Fruit fly (Drosophila melanogaster) whole organism, embryonic: Measurements from ENCODE around the gene CG15144.
A peak's percentile ranks its signal among the peaks of the same experiment; 100 is the strongest.

Experiments
- CG10959 ChIP-seq: fragments of 200-800 bp; sonication (Bioruptor generic); IDR thresholded peaks from 2 replicates; pipeline ENCODE4 v1.3.6; 2022; ENCODE audit warnings: missing biosample characterization, missing genetic modification characterization
- CG12391 ChIP-seq: fragments of 200-800 bp; sonication (Bioruptor generic); optimal IDR thresholded peaks from 3 replicates; lab custom pipeline; 2018; ENCODE audit warnings: missing biosample characterization, mild to moderate bottlenecking, missing genetic modification characterization, moderate library complexity
- CG12659 ChIP-seq: fragments of 200-800 bp; sonication (Bioruptor generic); optimal IDR thresholded peaks from 3 replicates; lab custom pipeline; 2017; ENCODE audit warnings: mild to moderate bottlenecking, missing biosample characterization, missing genetic modification reagents, missing genetic modification characterization
- CG12744 ChIP-seq: fragments of 200-800 bp; sonication (Bioruptor generic); optimal IDR thresholded peaks from 2 replicates; lab custom pipeline; 2016; ENCODE audit warnings: missing biosample characterization, missing genetic modification characterization
- CG13424 ChIP-seq: fragments of 200-800 bp; sonication (Bioruptor generic); optimal IDR thresholded peaks from 2 replicates; lab custom pipeline; 2019; ENCODE audit warnings: missing biosample characterization, mild to moderate bottlenecking, missing genetic modification characterization, moderate library complexity
- CG14014 ChIP-seq: fragments of 200-800 bp; sonication (Bioruptor generic); IDR thresholded peaks from 2 replicates; pipeline ENCODE4 v1.3.6; 2022; ENCODE audit warnings: missing biosample characterization, missing genetic modification characterization
- CG14667 ChIP-seq: fragments of 200-800 bp; sonication (Bioruptor generic); IDR thresholded peaks from 2 replicates; pipeline ENCODE4 v1.3.6; 2022; ENCODE audit warnings: missing biosample characterization, missing genetic modification characterization
- CG14860 ChIP-seq: fragments of 200-800 bp; sonication (Bioruptor generic); IDR thresholded peaks from 3 replicates; pipeline ENCODE4 v1.3.6; 2022; ENCODE audit warnings: missing biosample characterization, missing genetic modification characterization; ENCODE audit not compliant: partially characterized antibody
- CG15601 ChIP-seq: fragments of 200-800 bp; sonication (Bioruptor generic); optimal IDR thresholded peaks from 3 replicates; lab custom pipeline; 2019; ENCODE audit warnings: missing biosample characterization, mild to moderate bottlenecking, missing genetic modification characterization, moderate library complexity
- CG16813 ChIP-seq: fragments of 200-800 bp; sonication (Bioruptor generic); IDR thresholded peaks from 3 replicates; pipeline ENCODE4 v1.3.6; 2022; ENCODE audit warnings: missing biosample characterization, missing genetic modification characterization; ENCODE audit not compliant: partially characterized antibody
- CG17359 ChIP-seq: fragments of 200-800 bp; sonication (Bioruptor generic); optimal IDR thresholded peaks from 3 replicates; lab custom pipeline; 2018; ENCODE audit warnings: missing biosample characterization, mild to moderate bottlenecking, missing genetic modification characterization, moderate library complexity
- CG17385 ChIP-seq: fragments of 200-800 bp; sonication (Bioruptor generic); optimal IDR thresholded peaks from 3 replicates; lab custom pipeline; 2018; ENCODE audit warnings: missing biosample characterization, mild to moderate bottlenecking, missing genetic modification characterization
- CG2678 ChIP-seq: fragments of 200-800 bp; sonication (Bioruptor generic); optimal IDR thresholded peaks from 3 replicates; lab custom pipeline; 2019; ENCODE audit warnings: missing biosample characterization, mild to moderate bottlenecking, missing genetic modification characterization, moderate library complexity
- CG2712 ChIP-seq: fragments of 200-800 bp; optimal IDR thresholded peaks from 3 replicates; lab custom pipeline; 2019; ENCODE audit warnings: missing biosample characterization, mild to moderate bottlenecking, missing genetic modification characterization, moderate library complexity
- CG31388 ChIP-seq: fragments of 200-800 bp; sonication (Bioruptor generic); optimal IDR thresholded peaks from 2 replicates; lab custom pipeline; 2016; ENCODE audit warnings: missing biosample characterization, missing genetic modification characterization
- CG31441 ChIP-seq: fragments of 200-800 bp; sonication (Bioruptor generic); IDR thresholded peaks from 2 replicates; pipeline ENCODE4 v1.3.6; 2022; ENCODE audit warnings: missing biosample characterization, missing genetic modification characterization
- CG32767 ChIP-seq: fragments of 200-800 bp; sonication (Bioruptor generic); IDR thresholded peaks from 2 replicates; pipeline ENCODE4 v1.3.6; 2022; ENCODE audit warnings: missing biosample characterization, missing genetic modification characterization
- CG42726 ChIP-seq: fragments of 200-800 bp; sonication (Bioruptor generic); IDR thresholded peaks from 2 replicates; pipeline ENCODE4 v1.3.6; 2022; ENCODE audit warnings: missing biosample characterization, missing genetic modification characterization; ENCODE audit not compliant: partially characterized antibody
- CG5953 ChIP-seq: fragments of 200-800 bp; sonication (Bioruptor generic); IDR thresholded peaks from 2 replicates; pipeline ENCODE4 v1.3.6; 2022; ENCODE audit warnings: missing biosample characterization, missing genetic modification characterization
- CG6272 ChIP-seq: fragments of 200-800 bp; sonication (Bioruptor generic); IDR thresholded peaks from 2 replicates; pipeline ENCODE4 v1.3.6; 2022; ENCODE audit warnings: missing biosample characterization, missing genetic modification characterization
- CG6765 ChIP-seq: fragments of 200-800 bp; sonication (Bioruptor generic); optimal IDR thresholded peaks from 3 replicates; lab custom pipeline; 2017; ENCODE audit warnings: missing biosample characterization, mild to moderate bottlenecking, missing genetic modification characterization
- CG7372 ChIP-seq: fragments of 200-800 bp; sonication (Bioruptor generic); IDR thresholded peaks from 2 replicates; pipeline ENCODE4 v1.3.6; 2022; ENCODE audit warnings: missing biosample characterization, missing genetic modification characterization
- D19B ChIP-seq: fragments of 200-800 bp; sonication (Bioruptor generic); optimal IDR thresholded peaks from 2 replicates; lab custom pipeline; 2017; ENCODE audit warnings: missing biosample characterization, mild to moderate bottlenecking, missing genetic modification characterization
- Dll ChIP-seq: fragments of 200-800 bp; sonication (Bioruptor generic); IDR thresholded peaks from 4 replicates; pipeline ENCODE4 v1.3.6; 2022; ENCODE audit warnings: missing biosample characterization, missing genetic modification characterization; ENCODE audit not compliant: partially characterized antibody
- Dref ChIP-seq: fragments of 200-800 bp; sonication (Bioruptor generic); IDR thresholded peaks from 2 replicates; pipeline ENCODE4 v1.3.6; 2022; ENCODE audit warnings: missing biosample characterization, missing genetic modification characterization
- Elba2 ChIP-seq: fragments of 200-800 bp; sonication (Bioruptor generic); optimal IDR thresholded peaks from 3 replicates; lab custom pipeline; 2016; ENCODE audit warnings: missing biosample characterization, missing genetic modification characterization
- HLH54F ChIP-seq: fragments of 200-800 bp; sonication (Bioruptor generic); optimal IDR thresholded peaks from 3 replicates; lab custom pipeline; 2016; ENCODE audit warnings: missing biosample characterization, missing genetic modification characterization
- HmgD ChIP-seq: fragments of 200-800 bp; sonication (Bioruptor generic); optimal IDR thresholded peaks from 3 replicates; lab custom pipeline; 2016; ENCODE audit warnings: missing biosample characterization, missing genetic modification characterization
- HmgZ ChIP-seq: fragments of 200-800 bp; sonication (Bioruptor generic); optimal IDR thresholded peaks from 2 replicates; lab custom pipeline; 2018; ENCODE audit warnings: missing biosample characterization, mild to moderate bottlenecking, missing genetic modification characterization
- NC2β ChIP-seq: fragments of 200-800 bp; sonication (Bioruptor generic); optimal IDR thresholded peaks from 2 replicates; lab custom pipeline; 2016; ENCODE audit warnings: missing biosample characterization, missing genetic modification characterization
- Oli ChIP-seq: fragments of 200-800 bp; sonication (Bioruptor generic); optimal IDR thresholded peaks from 2 replicates; lab custom pipeline; 2018; ENCODE audit warnings: missing biosample characterization, mild to moderate bottlenecking, missing genetic modification characterization, moderate library complexity
- Pdp1 ChIP-seq, 2 experiments: fragments of 200-800 bp; sonication (Bioruptor generic); optimal IDR thresholded peaks; 3 replicates each; lab custom pipeline; 2016; ENCODE audit warnings: missing biosample characterization in 2 of 2, missing genetic modification characterization in 2 of 2, mild to moderate bottlenecking in 1 of 2, moderate library complexity in 1 of 2
- Poxn ChIP-seq: fragments of 200-800 bp; sonication (Bioruptor generic); IDR thresholded peaks from 2 replicates; pipeline ENCODE4 v1.3.6; 2022; ENCODE audit warnings: missing biosample characterization, missing genetic modification characterization
- YL-1 ChIP-seq: fragments of 200-800 bp; sonication (Bioruptor generic); optimal IDR thresholded peaks from 3 replicates; lab custom pipeline; 2017; ENCODE audit warnings: missing biosample characterization, mild to moderate bottlenecking, missing genetic modification characterization
- bbx ChIP-seq: fragments of 200-800 bp; sonication (Bioruptor generic); IDR thresholded peaks from 2 replicates; pipeline ENCODE4 v1.3.6; 2022; ENCODE audit warnings: missing biosample characterization, missing genetic modification characterization; ENCODE audit not compliant: partially characterized antibody
- bcd ChIP-seq: fragments of 200-800 bp; sonication (Bioruptor generic); optimal IDR thresholded peaks from 2 replicates; lab custom pipeline; 2017; ENCODE audit warnings: missing biosample characterization, mild to moderate bottlenecking, missing genetic modification characterization
- cad ChIP-seq: fragments of >200 bp; optimal IDR thresholded peaks from 2 replicates; lab custom pipeline; 2017; ENCODE audit warnings: missing biosample characterization, missing genetic modification characterization
- dmrt11E ChIP-seq: fragments of 200-800 bp; sonication (Bioruptor generic); optimal IDR thresholded peaks from 3 replicates; lab custom pipeline; 2018; ENCODE audit warnings: missing biosample characterization, mild to moderate bottlenecking, missing genetic modification characterization, moderate library complexity
- fd3F ChIP-seq: fragments of 200-800 bp; sonication (Bioruptor generic); optimal IDR thresholded peaks from 2 replicates; lab custom pipeline; 2018; ENCODE audit warnings: missing biosample characterization, mild to moderate bottlenecking, missing genetic modification characterization, moderate library complexity
- fru ChIP-seq: fragments of >200 bp; optimal IDR thresholded peaks from 2 replicates; lab custom pipeline; 2017
- gem ChIP-seq: fragments of 200-800 bp; sonication (Bioruptor generic); optimal IDR thresholded peaks from 2 replicates; lab custom pipeline; 2019; ENCODE audit warnings: missing biosample characterization, mild to moderate bottlenecking, missing genetic modification characterization, moderate library complexity
- hbn ChIP-seq: fragments of 200-800 bp; sonication (Bioruptor generic); IDR thresholded peaks from 2 replicates; pipeline ENCODE4 v1.3.6; 2022; ENCODE audit warnings: missing biosample characterization, missing genetic modification characterization; ENCODE audit not compliant: partially characterized antibody
- insv ChIP-seq, 2 experiments: fragments of 200-800 bp; sonication (Bioruptor generic); optimal IDR thresholded peaks; 3 replicates each; lab custom pipeline; 2016 to 2018; ENCODE audit warnings: missing biosample characterization in 2 of 2, missing genetic modification characterization in 2 of 2
- kah ChIP-seq: fragments of 200-800 bp; sonication (Bioruptor generic); optimal IDR thresholded peaks from 2 replicates; lab custom pipeline; 2018; ENCODE audit warnings: missing biosample characterization, mild to moderate bottlenecking, missing genetic modification characterization
- lola ChIP-seq, 3 experiments: fragments of >200 bp in 2 of 3; fragments of 200-800 bp in 1 of 3; sonication (Bioruptor generic) in 1 of 3; optimal IDR thresholded peaks; 2 replicates each; lab custom pipeline; 2017 to 2019; ENCODE audit warnings: missing biosample characterization in 3 of 3, missing genetic modification characterization in 3 of 3, mild to moderate bottlenecking in 1 of 3, moderate library complexity in 1 of 3
- mld ChIP-seq: fragments of 200-800 bp; sonication (Bioruptor generic); IDR thresholded peaks from 3 replicates; pipeline ENCODE4 v1.3.6; 2022; ENCODE audit warnings: missing biosample characterization, missing genetic modification characterization; ENCODE audit not compliant: partially characterized antibody
- nerfin-1 ChIP-seq: fragments of 200-800 bp; sonication (Bioruptor generic); optimal IDR thresholded peaks from 3 replicates; lab custom pipeline; 2019; ENCODE audit warnings: missing biosample characterization, mild to moderate bottlenecking, missing genetic modification characterization, moderate library complexity
- nom ChIP-seq: fragments of 200-800 bp; sonication (Bioruptor generic); optimal IDR thresholded peaks from 2 replicates; lab custom pipeline; 2017; ENCODE audit warnings: missing biosample characterization, missing genetic modification characterization, mild to moderate bottlenecking, moderate library complexity, missing genetic modification reagents
- sna ChIP-seq: fragments of 200-800 bp; sonication (Bioruptor generic); IDR thresholded peaks from 2 replicates; pipeline ENCODE4 v1.3.6; 2022; ENCODE audit warnings: missing biosample characterization, missing genetic modification characterization; ENCODE audit not compliant: partially characterized antibody
- so ChIP-seq: fragments of 200-800 bp; sonication (Bioruptor generic); IDR thresholded peaks from 3 replicates; pipeline ENCODE4 v1.3.6; 2022; ENCODE audit warnings: missing biosample characterization, missing genetic modification characterization

The CG15144 gene

dm6 chr2L:17477710-17478109, 51.2 kb downstream of the CG15144 start, which contains the start of gene cass (continued):
- TF ChIP-seq Dll (GFP tag; lab: Robert Waterston, UW) (peak; percentile 90), CG17359 (tag; lab: Kevin White, UChicago) (no peak), hbn (GFP tag; lab: Robert Waterston, UW) (peak; percentile 84), HLH54F (no peak), CG2712 (peak; percentile 59), CG14860 (peak; percentile 84), mld (GFP tag; lab: Robert Waterston, UW) (peak; percentile 88), CG13424 (no peak), CG10959 (no peak), CG12391 (tag; lab: Kevin White, UChicago) (peak; percentile 4), CG2678 (tag; lab: Kevin White, UChicago) (no peak), nerfin-1 (tag; lab: Kevin White, UChicago) (peak; percentile 45), so (GFP tag; lab: Robert Waterston, UW) (no peak), YL-1 (peak; percentile 93), CG12659 (GFP tag; lab: Kevin White, UChicago) (peak; percentile 22), NC2β (no peak), CG15601 (tag; lab: Kevin White, UChicago) (peak; percentile 33), Pdp1 (GFP tag; optimal IDR thresholded peaks at IDR 0.05; lab: Kevin White, UChicago) (peak in 1 of 2 experiments; percentile 16), CG14014 (GFP tag; lab: Robert Waterston, UW) (no peak), bcd (GFP tag; lab: Kevin White, UChicago) (no peak), insv (GFP tag; optimal IDR thresholded peaks at IDR 0.05; lab: Kevin White, UChicago) (peak in 1 of 2 experiments; percentile 25), sna (GFP tag; lab: Robert Waterston, UW) (peak; percentile 82), CG32767 (GFP tag; lab: Robert Waterston, UW) (0 out of 2 replicates have a peak, but pooled peaks have one; percentile 17), CG31388 (GFP tag; lab: Kevin White, UChicago) (no peak), CG42726 (GFP tag; lab: Robert Waterston, UW) (peak; percentile 94), fd3F (no peak), CG17385 (GFP tag; lab: Kevin White, UChicago) (no peak), Elba2 (GFP tag; lab: Kevin White, UChicago) (peak; percentile 17), CG31441 (GFP tag; lab: Robert Waterston, UW) (no peak), CG16813 (GFP tag; lab: Robert Waterston, UW) (peak; percentile 94), bbx (GFP tag; lab: Robert Waterston, UW) (peak; percentile 93), CG6272 (no peak), lola (GFP tag; optimal IDR thresholded peaks at IDR 0.05; lab: Kevin White, UChicago) (no peak), kah (GFP tag; lab: Kevin White, UChicago) (no peak), HmgZ (tag; lab: Kevin White, UChicago) (peak; percentile 62), dmrt11E (tag; lab: Kevin White, UChicago) (peak; percentile 9), gem (tag; lab: Kevin White, UChicago) (no peak), CG12744 (GFP tag; lab: Kevin White, UChicago) (no peak), fru (lab: Kevin White, UChicago) (no peak), Oli (tag; lab: Kevin White, UChicago) (no peak), Dref (GFP tag; lab: Robert Waterston, UW) (peak; percentile 86), D19B (GFP tag; lab: Kevin White, UChicago) (no peak), CG14667 (GFP tag; lab: Robert Waterston, UW) (no peak), CG6765 (GFP tag; lab: Kevin White, UChicago) (no peak), CG7372 (GFP tag; lab: Robert Waterston, UW) (no peak), cad (GFP tag; lab: Kevin White, UChicago) (no peak), nom (GFP tag; lab: Kevin White, UChicago) (no peak), Poxn (GFP tag; lab: Robert Waterston, UW) (no peak), HmgD (GFP tag; lab: Kevin White, UChicago) (peak; percentile 18), CG5953 (GFP tag; lab: Robert Waterston, UW) (no peak)
